Worm (Caenorhabditis elegans) whole organism, young adult: ENCODE results near the gene eas-1.
A peak's percentile ranks its signal among the peaks of the same experiment; 100 is the strongest.

Experiments used
- B0261.1 ChIP-seq: sonication (generic microtip); optimal IDR thresholded peaks from 2 replicates; lab custom pipeline; 2016; ENCODE audit warnings: mild to moderate bottlenecking, missing genetic modification characterization, moderate library complexity, missing compliant biosample characterization
- B0336.3 ChIP-seq: fragments of 200-800 bp; sonication (Bioruptor generic); IDR thresholded peaks from 2 replicates; pipeline ENCODE4 v1.3.6; 2022; ENCODE audit warnings: missing genetic modification characterization, missing compliant biosample characterization
- C17E4.6 ChIP-seq: fragments of 200-800 bp; sonication (Bioruptor generic); IDR thresholded peaks from 2 replicates; pipeline ENCODE4 v1.3.6; 2022; ENCODE audit warnings: missing genetic modification reagents, missing genetic modification characterization, missing compliant biosample characterization
- F22D6.2 ChIP-seq: sonication (generic microtip); optimal IDR thresholded peaks from 2 replicates; lab custom pipeline; 2016; ENCODE audit warnings: mild to moderate bottlenecking, missing genetic modification characterization, missing compliant biosample characterization
- F37B4.10 ChIP-seq: fragments of 200-800 bp; sonication (Bioruptor generic); IDR thresholded peaks from 2 replicates; pipeline ENCODE4 v1.3.6; 2022; ENCODE audit warnings: missing genetic modification characterization, missing compliant biosample characterization
- F52B5.7 ChIP-seq: sonication (generic microtip); optimal IDR thresholded peaks from 2 replicates; lab custom pipeline; 2016; ENCODE audit warnings: mild to moderate bottlenecking, missing genetic modification characterization, missing compliant biosample characterization
- F57C9.4 ChIP-seq: sonication (generic microtip); optimal IDR thresholded peaks from 2 replicates; lab custom pipeline; 2017; ENCODE audit warnings: mild to moderate bottlenecking, missing genetic modification characterization, missing compliant biosample characterization
- T07F8.4 ChIP-seq: sonication (generic microtip); optimal IDR thresholded peaks from 2 replicates; lab custom pipeline; 2016; ENCODE audit warnings: mild to moderate bottlenecking, missing genetic modification characterization, moderate library complexity, missing compliant biosample characterization
- Y53G8AR.9 ChIP-seq: fragments of 200-800 bp; sonication (Bioruptor generic); conservative IDR thresholded peaks from 2 replicates; pipeline ENCODE4 v1.3.6; 2022; ENCODE audit warnings: missing genetic modification reagents, missing genetic modification characterization, missing compliant biosample characterization
- Y56A3A.18 ChIP-seq: fragments of 200-800 bp; sonication (Bioruptor generic); IDR thresholded peaks from 2 replicates; pipeline ENCODE4 v1.3.6; 2022; ENCODE audit warnings: missing genetic modification reagents, missing genetic modification characterization, missing compliant biosample characterization
- aptf-3 ChIP-seq: fragments of 200-800 bp; sonication (Bioruptor generic); IDR thresholded peaks from 2 replicates; pipeline ENCODE4 v1.3.6; 2022; ENCODE audit warnings: missing genetic modification characterization, missing compliant biosample characterization
- athp-1 ChIP-seq: sonication (generic microtip); optimal IDR thresholded peaks from 2 replicates; lab custom pipeline; 2017; ENCODE audit warnings: mild to moderate bottlenecking, missing genetic modification characterization, missing compliant biosample characterization
- attf-5 ChIP-seq: fragments of 200-800 bp; sonication (Bioruptor generic); optimal IDR thresholded peaks from 2 replicates; lab custom pipeline; 2018; ENCODE audit warnings: mild to moderate bottlenecking, missing genetic modification characterization, missing compliant biosample characterization
- cebp-2 ChIP-seq: fragments of 200-800 bp; sonication (Bioruptor generic); IDR thresholded peaks from 2 replicates; pipeline ENCODE4 v1.3.6; 2022; ENCODE audit warnings: missing genetic modification characterization, missing compliant biosample characterization
- ceh-27 ChIP-seq: fragments of 200-800 bp; sonication (Bioruptor generic); optimal IDR thresholded peaks from 2 replicates; lab custom pipeline; 2018; ENCODE audit warnings: mild to moderate bottlenecking, missing genetic modification characterization, moderate library complexity, missing compliant biosample characterization
- ceh-40 ChIP-seq: fragments of 200-800 bp; sonication (Bioruptor generic); IDR thresholded peaks from 2 replicates; pipeline ENCODE4 v1.3.6; 2022; ENCODE audit warnings: missing genetic modification characterization, missing compliant biosample characterization
- ceh-58 ChIP-seq: fragments of 200-800 bp; sonication (Bioruptor generic); IDR thresholded peaks from 2 replicates; pipeline ENCODE4 v1.3.6; 2022; ENCODE audit warnings: missing genetic modification characterization, missing compliant biosample characterization
- ceh-79 ChIP-seq: sonication (generic microtip); optimal IDR thresholded peaks from 2 replicates; lab custom pipeline; 2017; ENCODE audit warnings: mild to moderate bottlenecking, missing genetic modification characterization, missing compliant biosample characterization
- ceh-91 ChIP-seq: fragments of 200-800 bp; sonication (Bioruptor generic); IDR thresholded peaks from 2 replicates; pipeline ENCODE4 v1.3.6; 2022; ENCODE audit warnings: missing genetic modification reagents, missing genetic modification characterization, missing compliant biosample characterization
- dpl-1 ChIP-seq: fragments of 150-350 bp; optimal IDR thresholded peaks from 2 replicates; lab custom pipeline; 2014; ENCODE audit warnings: missing biosample characterization, missing genetic modification reagents, missing genetic modification characterization
- egl-18 ChIP-seq: fragments of 200-800 bp; sonication (Bioruptor generic); IDR thresholded peaks from 2 replicates; pipeline ENCODE4 v1.3.6; 2022; ENCODE audit warnings: missing genetic modification reagents, missing genetic modification characterization, missing compliant biosample characterization
- egl-44 ChIP-seq: fragments of 200-800 bp; sonication (Bioruptor generic); IDR thresholded peaks from 2 replicates; pipeline ENCODE4 v1.3.6; 2022; ENCODE audit warnings: missing genetic modification reagents, missing genetic modification characterization, missing compliant biosample characterization
- egrh-3 ChIP-seq: fragments of 200-800 bp; sonication (Bioruptor generic); IDR thresholded peaks from 2 replicates; pipeline ENCODE4 v1.3.6; 2022; ENCODE audit warnings: missing genetic modification reagents, missing genetic modification characterization, missing compliant biosample characterization
- ekl-4 ChIP-seq: fragments of 200-800 bp; sonication (Bioruptor generic); IDR thresholded peaks from 2 replicates; pipeline ENCODE4 v1.3.6; 2022; ENCODE audit warnings: missing genetic modification reagents, missing genetic modification characterization, missing compliant biosample characterization
- ets-4 ChIP-seq: fragments of 200-800 bp; sonication (Bioruptor generic); optimal IDR thresholded peaks from 2 replicates; lab custom pipeline; 2018; ENCODE audit warnings: mild to moderate bottlenecking, missing genetic modification characterization, missing compliant biosample characterization
- hlh-12 ChIP-seq: sonication (generic microtip); optimal IDR thresholded peaks from 2 replicates; lab custom pipeline; 2016; ENCODE audit warnings: missing genetic modification characterization, missing compliant biosample characterization
- hlh-26 ChIP-seq: fragments of 200-800 bp; sonication (Bioruptor generic); conservative IDR thresholded peaks from 2 replicates; pipeline ENCODE4 v1.3.6; 2022; ENCODE audit warnings: missing genetic modification reagents, missing genetic modification characterization, missing compliant biosample characterization
- hmg-1.2 ChIP-seq: fragments of 200-800 bp; sonication (Bioruptor generic); IDR thresholded peaks from 2 replicates; pipeline ENCODE4 v1.3.6; 2022; ENCODE audit warnings: missing genetic modification reagents, missing genetic modification characterization, missing compliant biosample characterization
- hmg-20 ChIP-seq: fragments of 200-800 bp; sonication (Bioruptor generic); IDR thresholded peaks from 2 replicates; pipeline ENCODE4 v1.3.6; 2022; ENCODE audit warnings: missing genetic modification reagents, missing genetic modification characterization, missing compliant biosample characterization
- hrde-1 ChIP-seq: sonication (generic microtip); optimal IDR thresholded peaks from 2 replicates; lab custom pipeline; 2016; ENCODE audit warnings: missing genetic modification characterization, mild to moderate bottlenecking, missing compliant biosample characterization, moderate library complexity, missing genotype, missing genetic modification reagents, borderline replicate concordance
- let-526 ChIP-seq: fragments of 200-800 bp; sonication (Bioruptor generic); IDR thresholded peaks from 2 replicates; pipeline ENCODE4 v1.3.6; 2022; ENCODE audit warnings: missing genetic modification reagents, missing genetic modification characterization, missing compliant biosample characterization
- lin-35 ChIP-seq, 3 experiments: fragments of 150-350 bp in 2 of 3; sonication (generic microtip) in 1 of 3; optimal IDR thresholded peaks; 2 replicates each; lab custom pipeline; 2014 to 2018; ENCODE audit warnings: missing biosample characterization in 3 of 3, missing genetic modification characterization in 3 of 3, missing genetic modification reagents in 3 of 3
- lir-1 ChIP-seq: fragments of 200-800 bp; sonication (Bioruptor generic); conservative IDR thresholded peaks from 2 replicates; pipeline ENCODE4 v1.3.6; 2022; ENCODE audit warnings: missing genetic modification reagents, missing genetic modification characterization, missing compliant biosample characterization
- nfya-1 ChIP-seq: sonication (generic microtip); optimal IDR thresholded peaks from 2 replicates; lab custom pipeline; 2017; ENCODE audit warnings: antibody characterized with exemption, missing compliant biosample characterization, missing genetic modification characterization, borderline replicate concordance; ENCODE audit not compliant: insufficient read depth
- nhr-120 ChIP-seq: fragments of 200-800 bp; sonication (Bioruptor generic); IDR thresholded peaks from 2 replicates; pipeline ENCODE4 v1.3.6; 2022; ENCODE audit warnings: missing genetic modification characterization, missing compliant biosample characterization
- nhr-80 ChIP-seq: sonication (generic microtip); optimal IDR thresholded peaks from 2 replicates; lab custom pipeline; 2016; ENCODE audit warnings: missing genetic modification characterization, missing compliant biosample characterization
- nhr-90 ChIP-seq: sonication (generic microtip); optimal IDR thresholded peaks from 2 replicates; lab custom pipeline; 2016; ENCODE audit warnings: missing genotype, mild to moderate bottlenecking, missing genetic modification characterization, missing compliant biosample characterization
- pbrm-1 ChIP-seq: fragments of 200-800 bp; sonication (Bioruptor generic); IDR thresholded peaks from 2 replicates; pipeline ENCODE4 v1.3.6; 2022; ENCODE audit warnings: missing genetic modification reagents, missing genetic modification characterization, missing compliant biosample characterization
- rpc-1 ChIP-seq, 2 experiments: fragments of 150-350 bp in 1 of 2; sonication (generic microtip) in 1 of 2; optimal IDR thresholded peaks; 2 replicates each; lab custom pipeline; 2014 to 2018; ENCODE audit warnings: missing biosample characterization in 1 of 2, missing genetic modification characterization in 1 of 2, missing genetic modification reagents in 1 of 2, missing genotype in 1 of 2
- sdz-38 ChIP-seq: sonication (generic microtip); optimal IDR thresholded peaks from 2 replicates; lab custom pipeline; 2016; ENCODE audit warnings: missing genotype, missing genetic modification characterization, missing compliant biosample characterization
- snpc-3.4 ChIP-seq: sonication (generic microtip); optimal IDR thresholded peaks from 2 replicates; lab custom pipeline; 2017; ENCODE audit warnings: missing genetic modification characterization, mild to moderate bottlenecking, missing compliant biosample characterization, antibody characterized with exemption, moderate library complexity, missing genotype, missing genetic modification reagents
- somi-1 ChIP-seq: fragments of 200-800 bp; sonication (Bioruptor generic); optimal IDR thresholded peaks from 2 replicates; lab custom pipeline; 2018; ENCODE audit warnings: mild to moderate bottlenecking, missing genetic modification characterization, missing compliant biosample characterization
- sptf-2 ChIP-seq: fragments of 200-800 bp; sonication (Bioruptor generic); optimal IDR thresholded peaks from 2 replicates; lab custom pipeline; 2018; ENCODE audit warnings: mild to moderate bottlenecking, missing genetic modification characterization, missing compliant biosample characterization
- tbp1 ChIP-seq: fragments of 200-800 bp; sonication (Bioruptor generic); optimal IDR thresholded peaks from 2 replicates; lab custom pipeline; 2018; ENCODE audit warnings: mild to moderate bottlenecking, missing genetic modification characterization, missing compliant biosample characterization
- tbx-9 ChIP-seq: sonication (generic microtip); optimal IDR thresholded peaks from 2 replicates; lab custom pipeline; 2016; ENCODE audit warnings: borderline replicate concordance, missing genetic modification characterization, inconsistent platforms, missing compliant biosample characterization
- ztf-3 ChIP-seq: fragments of 200-800 bp; sonication (Bioruptor generic); optimal IDR thresholded peaks from 2 replicates; lab custom pipeline; 2018; ENCODE audit warnings: mild to moderate bottlenecking, missing genetic modification characterization, missing compliant biosample characterization

eas-1 gene

ce11 chrII:4739984-4740462 lies at the start of gene eas-1 (continued):
- TF ChIP-seq hmg-20 (GFP tag; lab: Robert Waterston, UW) (peak; percentile 78), ekl-4 (GFP tag; lab: Robert Waterston, UW) (no peak), somi-1 (GFP tag; lab: Kevin White, UChicago) (peak; percentile 12), lir-1 (GFP tag; lab: Robert Waterston, UW) (peak; percentile 79), dpl-1 (GFP tag; lab: Kevin White, UChicago) (peak; percentile 78), ztf-3 (GFP tag; lab: Kevin White, UChicago) (no peak), Y56A3A.18 (GFP tag; lab: Robert Waterston, UW) (no peak), T07F8.4 (no peak), athp-1 (tag; lab: Kevin White, UChicago) (peak; percentile 33), hlh-26 (GFP tag; lab: Robert Waterston, UW) (no peak), hlh-12 (no peak), F57C9.4 (tag; lab: Kevin White, UChicago) (no peak), pbrm-1 (GFP tag; lab: Robert Waterston, UW) (peak; percentile 53; the same call in 1 of the 2 replicates), B0261.1 (tag; lab: Kevin White, UChicago) (no peak), ceh-91 (GFP tag; lab: Robert Waterston, UW) (peak; percentile 50; the same call in 1 of the 2 replicates), nhr-90 (tag; lab: Kevin White, UChicago) (no peak), F52B5.7 (no peak), C17E4.6 (GFP tag; lab: Robert Waterston, UW) (no peak), let-526 (GFP tag; lab: Robert Waterston, UW) (peak; percentile 73; the same call in 1 of the 2 replicates), hrde-1 (tag; lab: Kevin White, UChicago) (no peak), sdz-38 (tag; lab: Kevin White, UChicago) (no peak), B0336.3 (GFP tag; lab: Robert Waterston, UW) (no peak), sptf-2 (GFP tag; lab: Kevin White, UChicago) (peak; percentile 5), snpc-3.4 (peak; percentile 9), ceh-27 (peak; percentile 91), ets-4 (GFP tag; lab: Kevin White, UChicago) (no peak), cebp-2 (GFP tag; lab: Robert Waterston, UW) (no peak), tbp1 (peak; percentile 44), ceh-40 (GFP tag; lab: Robert Waterston, UW) (no peak), egl-18 (GFP tag; lab: Robert Waterston, UW) (no peak)
- TF ChIP-seq, all 124 proteins: peak for 48

- TF ChIP-seq nhr-80 (tag; lab: Kevin White, UChicago), result peak; percentile 1
- no peak for TF ChIP-seq F52B5.7
- TF ChIP-seq F22D6.2 (tag; lab: Kevin White, UChicago), result no peak
- TF ChIP-seq aptf-3 (GFP tag; lab: Robert Waterston, UW), result no peak
- no peak for TF ChIP-seq nfya-1 (tag; lab: Kevin White, UChicago)
- no peak for TF ChIP-seq egl-44 (GFP tag; lab: Robert Waterston, UW)
- TF ChIP-seq tbp1, result no peak
- TF ChIP-seq F37B4.10 (GFP tag; lab: Robert Waterston, UW), result no peak
- TF ChIP-seq tbx-9, result no peak
- TF ChIP-seq rpc-1 (optimal IDR thresholded peaks at IDR 0.05; lab: Kevin White, UChicago), result no peak
- no peak for TF ChIP-seq rpc-1 (tag; optimal IDR thresholded peaks at IDR 0.05; lab: Kevin White, UChicago)
- no peak for TF ChIP-seq ceh-58
- TF ChIP-seq nhr-120 (GFP tag; lab: Robert Waterston, UW), result no peak
- TF ChIP-seq Y53G8AR.9 (GFP tag; lab: Robert Waterston, UW), result no peak
- TF ChIP-seq lin-35 (GFP tag; optimal IDR thresholded peaks at IDR 0.05; lab: Kevin White, UChicago), result no peak
- no peak for TF ChIP-seq ceh-79 (tag; lab: Kevin White, UChicago)
- TF ChIP-seq egrh-3 (GFP tag; lab: Robert Waterston, UW), result no peak
- peak; percentile 4 for TF ChIP-seq attf-5 (GFP tag; lab: Kevin White, UChicago)
- TF ChIP-seq hmg-1.2 (GFP tag; lab: Robert Waterston, UW), result peak; percentile 93
- TF ChIP-seq hmg-20 (GFP tag; lab: Robert Waterston, UW), result no peak
- no peak for TF ChIP-seq hlh-26 (GFP tag; lab: Robert Waterston, UW)
Observed at ce11 chrII:4693129-4693528, 47.1 kb upstream of the eas-1 start, which contains the start of gene F10G7.5. Gene F10G7.5 (plus strand): TSS chrII:4693414.
